Fruit fly (Drosophila melanogaster) whole organism, embryonic: Measurements from ENCODE around the gene Nab2.

Experiments
- CG1024 ChIP-seq: fragments of 200-800 bp; sonication (Bioruptor generic); IDR thresholded peaks from 2 replicates; pipeline ENCODE4 v1.3.6; 2022; ENCODE audit warnings: missing biosample characterization, missing genetic modification characterization
- CG11695 ChIP-seq: fragments of 200-800 bp; sonication (Bioruptor generic); IDR thresholded peaks from 3 replicates; pipeline ENCODE4 v1.3.6; 2022; ENCODE audit warnings: missing biosample characterization, missing genetic modification characterization
- CG12744 ChIP-seq: fragments of 200-800 bp; sonication (Bioruptor generic); optimal IDR thresholded peaks from 2 replicates; lab custom pipeline; 2016; ENCODE audit warnings: missing biosample characterization, missing genetic modification characterization
- CG14014 ChIP-seq: fragments of 200-800 bp; sonication (Bioruptor generic); IDR thresholded peaks from 2 replicates; pipeline ENCODE4 v1.3.6; 2022; ENCODE audit warnings: missing biosample characterization, missing genetic modification characterization
- CG14860 ChIP-seq: fragments of 200-800 bp; sonication (Bioruptor generic); IDR thresholded peaks from 3 replicates; pipeline ENCODE4 v1.3.6; 2022; ENCODE audit warnings: missing biosample characterization, missing genetic modification characterization; ENCODE audit not compliant: partially characterized antibody
- CG15479 ChIP-seq: fragments of 200-800 bp; sonication (Bioruptor generic); optimal IDR thresholded peaks from 3 replicates; lab custom pipeline; 2019; ENCODE audit warnings: missing biosample characterization, mild to moderate bottlenecking, missing genetic modification characterization, moderate library complexity
- CG15514 ChIP-seq: fragments of 200-800 bp; sonication (Bioruptor generic); optimal IDR thresholded peaks from 3 replicates; lab custom pipeline; 2017; ENCODE audit warnings: missing biosample characterization, missing genetic modification characterization, mild to moderate bottlenecking, moderate library complexity, missing genetic modification reagents
- CG1647 ChIP-seq: fragments of 200-800 bp; sonication (Bioruptor generic); optimal IDR thresholded peaks from 3 replicates; lab custom pipeline; 2016; ENCODE audit warnings: missing biosample characterization, missing genetic modification characterization
- CG16815 ChIP-seq: fragments of 200-800 bp; sonication (Bioruptor generic); optimal IDR thresholded peaks from 3 replicates; lab custom pipeline; 2017; ENCODE audit warnings: missing biosample characterization, mild to moderate bottlenecking, missing genetic modification characterization
- CG3065 ChIP-seq: fragments of 200-800 bp; sonication (Bioruptor generic); optimal IDR thresholded peaks from 2 replicates; lab custom pipeline; 2016; ENCODE audit warnings: missing biosample characterization, missing genetic modification characterization
- CG31441 ChIP-seq: fragments of 200-800 bp; sonication (Bioruptor generic); IDR thresholded peaks from 2 replicates; pipeline ENCODE4 v1.3.6; 2022; ENCODE audit warnings: missing biosample characterization, missing genetic modification characterization
- CG4328 ChIP-seq: fragments of 200-800 bp; sonication (Bioruptor generic); optimal IDR thresholded peaks from 3 replicates; lab custom pipeline; 2017; ENCODE audit warnings: missing biosample characterization, missing genetic modification reagents, missing genetic modification characterization
- CG4730 ChIP-seq: fragments of 200-800 bp; sonication (Bioruptor generic); IDR thresholded peaks from 2 replicates; pipeline ENCODE4 v1.3.6; 2022; ENCODE audit warnings: missing biosample characterization, missing genetic modification characterization
- CG6689 ChIP-seq: fragments of 200-800 bp; sonication (Bioruptor generic); IDR thresholded peaks from 2 replicates; pipeline ENCODE4 v1.3.6; 2022; ENCODE audit warnings: missing biosample characterization, missing genetic modification characterization
- CG7372 ChIP-seq: fragments of 200-800 bp; sonication (Bioruptor generic); IDR thresholded peaks from 2 replicates; pipeline ENCODE4 v1.3.6; 2022; ENCODE audit warnings: missing biosample characterization, missing genetic modification characterization
- Ets65A ChIP-seq: fragments of 200-800 bp; sonication (Bioruptor generic); peaks from one replicate; lab custom pipeline; 2016; ENCODE audit warnings: missing biosample characterization, missing genetic modification characterization
- HLH4C ChIP-seq: fragments of 200-800 bp; sonication (Bioruptor generic); IDR thresholded peaks from 3 replicates; pipeline ENCODE4 v1.3.6; 2022; ENCODE audit warnings: missing biosample characterization, missing genetic modification characterization; ENCODE audit not compliant: partially characterized antibody
- Hsf ChIP-seq: fragments of 200-800 bp; sonication (Bioruptor generic); optimal IDR thresholded peaks from 3 replicates; lab custom pipeline; 2016; ENCODE audit warnings: missing biosample characterization, missing genetic modification characterization
- Mad ChIP-seq: fragments of 200-800 bp; sonication (Bioruptor generic); optimal IDR thresholded peaks from 2 replicates; lab custom pipeline; 2016; ENCODE audit warnings: missing biosample characterization, missing genetic modification characterization
- PHDP ChIP-seq: fragments of 200-800 bp; sonication (Bioruptor generic); optimal IDR thresholded peaks from 3 replicates; lab custom pipeline; 2018; ENCODE audit warnings: missing biosample characterization, mild to moderate bottlenecking, missing genetic modification characterization, moderate library complexity
- Rx ChIP-seq: fragments of 200-800 bp; sonication (Bioruptor generic); IDR thresholded peaks from 2 replicates; pipeline ENCODE4 v1.3.6; 2022; ENCODE audit warnings: missing biosample characterization, missing genetic modification characterization
- Tbp ChIP-seq: fragments of >200 bp; optimal IDR thresholded peaks from 2 replicates; lab custom pipeline; 2018; ENCODE audit warnings: missing biosample characterization, missing genetic modification characterization
- bbx ChIP-seq: fragments of 200-800 bp; sonication (Bioruptor generic); IDR thresholded peaks from 2 replicates; pipeline ENCODE4 v1.3.6; 2022; ENCODE audit warnings: missing biosample characterization, missing genetic modification characterization; ENCODE audit not compliant: partially characterized antibody
- danr ChIP-seq: fragments of 200-800 bp; sonication (Bioruptor generic); IDR thresholded peaks from 2 replicates; pipeline ENCODE4 v1.3.6; 2022; ENCODE audit warnings: missing biosample characterization, missing genetic modification characterization
- dmrt11E ChIP-seq: fragments of 200-800 bp; sonication (Bioruptor generic); optimal IDR thresholded peaks from 3 replicates; lab custom pipeline; 2018; ENCODE audit warnings: missing biosample characterization, mild to moderate bottlenecking, missing genetic modification characterization, moderate library complexity
- fd3F ChIP-seq: fragments of 200-800 bp; sonication (Bioruptor generic); optimal IDR thresholded peaks from 2 replicates; lab custom pipeline; 2018; ENCODE audit warnings: missing biosample characterization, mild to moderate bottlenecking, missing genetic modification characterization, moderate library complexity
- fd64A ChIP-seq: fragments of 200-800 bp; sonication (Bioruptor generic); optimal IDR thresholded peaks from 3 replicates; lab custom pipeline; 2018; ENCODE audit warnings: missing biosample characterization, mild to moderate bottlenecking, missing genetic modification characterization
- gro ChIP-seq: fragments of 200-800 bp; sonication (Bioruptor generic); optimal IDR thresholded peaks from 2 replicates; lab custom pipeline; 2016; ENCODE audit warnings: missing biosample characterization, missing genetic modification characterization
- hbn ChIP-seq: fragments of 200-800 bp; sonication (Bioruptor generic); IDR thresholded peaks from 2 replicates; pipeline ENCODE4 v1.3.6; 2022; ENCODE audit warnings: missing biosample characterization, missing genetic modification characterization; ENCODE audit not compliant: partially characterized antibody
- kah ChIP-seq: fragments of 200-800 bp; sonication (Bioruptor generic); optimal IDR thresholded peaks from 2 replicates; lab custom pipeline; 2018; ENCODE audit warnings: missing biosample characterization, mild to moderate bottlenecking, missing genetic modification characterization
- maf-S ChIP-seq: fragments of 200-800 bp; sonication (Bioruptor generic); optimal IDR thresholded peaks from 2 replicates; lab custom pipeline; 2016; ENCODE audit warnings: missing biosample characterization, missing genetic modification characterization
- pros ChIP-seq: fragments of 200-800 bp; sonication (Bioruptor generic); optimal IDR thresholded peaks from 3 replicates; lab custom pipeline; 2019; ENCODE audit warnings: missing biosample characterization, mild to moderate bottlenecking, missing genetic modification characterization, moderate library complexity
- repo ChIP-seq: fragments of 200-800 bp; sonication (Bioruptor generic); optimal IDR thresholded peaks from 2 replicates; lab custom pipeline; 2016; ENCODE audit warnings: missing biosample characterization, missing genetic modification characterization
- sens-2 ChIP-seq: fragments of 200-800 bp; sonication (Bioruptor generic); IDR thresholded peaks from 2 replicates; pipeline ENCODE4 v1.3.6; 2022; ENCODE audit warnings: missing biosample characterization, missing genetic modification characterization
- sim ChIP-seq: fragments of 200-800 bp; sonication (Bioruptor generic); IDR thresholded peaks from 2 replicates; pipeline ENCODE4 v1.3.6; 2022; ENCODE audit warnings: missing biosample characterization, missing genetic modification characterization
- sqz ChIP-seq: fragments of 200-800 bp; sonication (Bioruptor generic); optimal IDR thresholded peaks from 3 replicates; lab custom pipeline; 2018; ENCODE audit warnings: missing biosample characterization, mild to moderate bottlenecking, missing genetic modification characterization
- stc ChIP-seq: fragments of 200-800 bp; sonication (Bioruptor generic); IDR thresholded peaks from 2 replicates; pipeline ENCODE4 v1.3.6; 2022; ENCODE audit warnings: missing biosample characterization, missing genetic modification characterization
- unc-4 ChIP-seq: fragments of 200-800 bp; sonication (Bioruptor generic); IDR thresholded peaks from 2 replicates; pipeline ENCODE4 v1.3.6; 2022; ENCODE audit warnings: missing biosample characterization, missing genetic modification characterization; ENCODE audit not compliant: partially characterized antibody
- vnd ChIP-seq: fragments of 200-800 bp; sonication (Bioruptor generic); IDR thresholded peaks from 3 replicates; pipeline ENCODE4 v1.3.6; 2022; ENCODE audit warnings: missing biosample characterization, missing genetic modification characterization; ENCODE audit not compliant: partially characterized antibody
- wek ChIP-seq: fragments of 200-800 bp; sonication (Bioruptor generic); optimal IDR thresholded peaks from 3 replicates; lab custom pipeline; 2018; ENCODE audit warnings: missing biosample characterization, mild to moderate bottlenecking, missing genetic modification characterization, moderate library complexity
- zen2 ChIP-seq: fragments of 200-800 bp; sonication (Bioruptor generic); IDR thresholded peaks from 3 replicates; pipeline ENCODE4 v1.3.6; 2022; ENCODE audit warnings: missing biosample characterization, missing genetic modification characterization; ENCODE audit not compliant: partially characterized antibody

The Nab2 gene

dm6 chr3R:24348420-24349190 lies 30.4 kb upstream of the Nab2 start, which contains the start of the genes CG5746 and CG6454 (continued):
- TF ChIP-seq repo, result no peak
- no peak for TF ChIP-seq vnd (GFP tag; lab: Robert Waterston, UW)
- no peak for TF ChIP-seq danr
- TF ChIP-seq Rx (GFP tag; lab: Robert Waterston, UW), result peak; percentile 31; the same call in 1 of the 2 replicates
- no peak for TF ChIP-seq CG14860 (GFP tag; lab: Robert Waterston, UW)
- TF ChIP-seq stc, result no peak
- TF ChIP-seq CG4730, result no peak
- TF ChIP-seq CG16815 (GFP tag; lab: Kevin White, UChicago), result peak; percentile 43
- TF ChIP-seq Hsf (GFP tag; lab: Kevin White, UChicago), result peak; percentile 71
- TF ChIP-seq CG7372 (GFP tag; lab: Robert Waterston, UW), result no peak
- TF ChIP-seq sqz (GFP tag; lab: Kevin White, UChicago), result no peak
- peak; percentile 52; the same call in 1 of the 2 replicates for TF ChIP-seq CG6689
- no peak for TF ChIP-seq kah (GFP tag; lab: Kevin White, UChicago)
- peak; percentile 33 for TF ChIP-seq CG15514
- TF ChIP-seq Mad (GFP tag; lab: Kevin White, UChicago), result peak; percentile 60
- TF ChIP-seq CG1647, result peak; percentile 15
- TF ChIP-seq CG15479, result no peak
- TF ChIP-seq CG12744 (GFP tag; lab: Kevin White, UChicago), result peak; percentile 35
- TF ChIP-seq hbn (GFP tag; lab: Robert Waterston, UW), result no peak
- TF ChIP-seq maf-S (GFP tag; lab: Kevin White, UChicago), result peak; percentile 57
- TF ChIP-seq CG4328 (GFP tag; lab: Kevin White, UChicago), result no peak
- TF ChIP-seq, all 482 proteins: peak for 168

dm6 chr3R:24341251-24341650 lies 23.0 kb upstream of the Nab2 start, which contains the start of gene Ms:
Gene Ms, plus strand, starts transcription at chr3R:24341551.
- TF ChIP-seq CG31441 (GFP tag; lab: Robert Waterston, UW) (no peak), zen2 (GFP tag; lab: Robert Waterston, UW) (no peak), sim (GFP tag; lab: Robert Waterston, UW) (no peak), fd3F (GFP tag; lab: Kevin White, UChicago) (no peak), HLH4C (GFP tag; lab: Robert Waterston, UW) (no peak), pros (GFP tag; lab: Kevin White, UChicago) (no peak), fd64A (GFP tag; lab: Kevin White, UChicago) (no peak), CG7372 (GFP tag; lab: Robert Waterston, UW) (0 out of 2 replicates have a peak, but pooled peaks have one; percentile 12)

dm6 chr3R:24336622-24337021 lies 18.4 kb upstream of the Nab2 start, which contains the start of gene CG6432:
Gene CG6432, plus strand, starts transcription at chr3R:24336922.
- TF ChIP-seq gro (GFP tag; lab: Kevin White, UChicago), result no peak
- no peak for TF ChIP-seq wek
- no peak for TF ChIP-seq HLH4C (GFP tag; lab: Robert Waterston, UW)
- TF ChIP-seq CG11695, result no peak
- no peak for TF ChIP-seq CG3065 (GFP tag; lab: Kevin White, UChicago)
- TF ChIP-seq PHDP (tag; lab: Kevin White, UChicago), result no peak
- no peak for TF ChIP-seq CG1024 (GFP tag; lab: Robert Waterston, UW)
- TF ChIP-seq Ets65A (GFP tag; lab: Kevin White, UChicago), result no peak
- no peak for TF ChIP-seq sens-2 (GFP tag; lab: Robert Waterston, UW)
- no peak for TF ChIP-seq CG14014 (GFP tag; lab: Robert Waterston, UW)
- no peak for TF ChIP-seq Tbp (GFP tag; lab: Kevin White, UChicago)
- TF ChIP-seq unc-4, result no peak
- TF ChIP-seq bbx (GFP tag; lab: Robert Waterston, UW), result no peak
- TF ChIP-seq dmrt11E (tag; lab: Kevin White, UChicago), result no peak
